Fruit fly (Drosophila melanogaster) whole organism, pupa: Measurements from ENCODE around the gene Cwc25.

Experiments used
- CG10348 ChIP-seq: fragments of 200-800 bp; sonication (Bioruptor generic); IDR thresholded peaks from 2 replicates; pipeline ENCODE4 v1.3.6; 2022; ENCODE audit warnings: missing biosample characterization, missing genetic modification characterization
- CG12605 ChIP-seq: fragments of 200-800 bp; sonication (Bioruptor generic); IDR thresholded peaks from 2 replicates; pipeline ENCODE4 v1.3.6; 2022; ENCODE audit warnings: missing biosample characterization, missing genetic modification characterization
- CG13204 ChIP-seq: fragments of 200-800 bp; sonication (Bioruptor generic); optimal IDR thresholded peaks from 2 replicates; lab custom pipeline; 2018; ENCODE audit warnings: missing biosample characterization, mild to moderate bottlenecking, missing genetic modification characterization, moderate library complexity
- CG14655 ChIP-seq: fragments of 200-800 bp; sonication (Bioruptor generic); optimal IDR thresholded peaks from 3 replicates; lab custom pipeline; 2017; ENCODE audit warnings: mild to moderate bottlenecking, missing biosample characterization, missing genetic modification reagents, missing genetic modification characterization
- CG15710 ChIP-seq: fragments of 200-800 bp; sonication (Bioruptor generic); optimal IDR thresholded peaks from 2 replicates; lab custom pipeline; 2018; ENCODE audit warnings: missing biosample characterization, mild to moderate bottlenecking, missing genetic modification characterization, moderate library complexity
- CG17806 ChIP-seq: fragments of 200-800 bp; sonication (Bioruptor generic); optimal IDR thresholded peaks from 2 replicates; lab custom pipeline; 2018; ENCODE audit warnings: missing biosample characterization, mild to moderate bottlenecking, missing genetic modification characterization, moderate library complexity
- CG32121 ChIP-seq: fragments of 200-800 bp; sonication (Bioruptor generic); IDR thresholded peaks from 2 replicates; pipeline ENCODE4 v1.3.6; 2022; ENCODE audit warnings: missing biosample characterization, missing genetic modification characterization
- CG34367 ChIP-seq: fragments of 200-800 bp; sonication (Bioruptor generic); optimal IDR thresholded peaks from 2 replicates; lab custom pipeline; 2018; ENCODE audit warnings: missing biosample characterization, mild to moderate bottlenecking, missing genetic modification characterization
- CG4496 ChIP-seq: fragments of 200-800 bp; sonication (Bioruptor generic); IDR thresholded peaks from 3 replicates; pipeline ENCODE4 v1.3.6; 2022; ENCODE audit warnings: missing biosample characterization, missing genetic modification characterization
- CG8159 ChIP-seq: fragments of 200-800 bp; sonication (Bioruptor generic); optimal IDR thresholded peaks from 3 replicates; lab custom pipeline; 2018; ENCODE audit warnings: missing biosample characterization, mild to moderate bottlenecking, missing genetic modification characterization, moderate library complexity
- CG8301 ChIP-seq: fragments of 200-800 bp; sonication (Bioruptor generic); optimal IDR thresholded peaks from 2 replicates; lab custom pipeline; 2018; ENCODE audit warnings: missing biosample characterization, mild to moderate bottlenecking, missing genetic modification characterization
- CG9948 ChIP-seq: fragments of 200-800 bp; sonication (Bioruptor generic); optimal IDR thresholded peaks from 2 replicates; lab custom pipeline; 2018; ENCODE audit warnings: missing biosample characterization, mild to moderate bottlenecking, missing genetic modification characterization, moderate library complexity
- D1 ChIP-seq: fragments of 200-800 bp; sonication (Bioruptor generic); optimal IDR thresholded peaks from 2 replicates; lab custom pipeline; 2018; ENCODE audit warnings: missing biosample characterization, mild to moderate bottlenecking, missing genetic modification characterization, moderate library complexity
- EcR ChIP-seq: fragments of 200-800 bp; sonication (Bioruptor generic); optimal IDR thresholded peaks from 3 replicates; lab custom pipeline; 2019; ENCODE audit warnings: missing biosample characterization, missing genetic modification characterization, mild to moderate bottlenecking, moderate library complexity, missing genetic modification reagents
- Ets98B ChIP-seq: fragments of 200-800 bp; sonication (Bioruptor generic); IDR thresholded peaks from 2 replicates; pipeline ENCODE4 v1.3.6; 2022; ENCODE audit warnings: missing biosample characterization, missing genetic modification characterization
- Pif1A ChIP-seq: fragments of 200-800 bp; sonication (Bioruptor generic); optimal IDR thresholded peaks from 3 replicates; lab custom pipeline; 2016; ENCODE audit warnings: missing biosample characterization, missing genetic modification characterization
- Pif1B ChIP-seq: fragments of 200-800 bp; sonication (Bioruptor generic); optimal IDR thresholded peaks from 3 replicates; lab custom pipeline; 2016; ENCODE audit warnings: missing biosample characterization, missing genetic modification characterization
- Snoo ChIP-seq: fragments of 200-800 bp; sonication (Bioruptor generic); optimal IDR thresholded peaks from 3 replicates; lab custom pipeline; 2017; ENCODE audit warnings: missing biosample characterization, mild to moderate bottlenecking, missing genetic modification characterization, inconsistent platforms
- fd96Ca ChIP-seq: fragments of 200-800 bp; sonication (Bioruptor generic); IDR thresholded peaks from 3 replicates; pipeline ENCODE4 v1.3.6; 2022; ENCODE audit warnings: missing biosample characterization, missing genetic modification characterization
- gl ChIP-seq: fragments of 200-800 bp; sonication (Bioruptor generic); optimal IDR thresholded peaks from 2 replicates; lab custom pipeline; 2018; ENCODE audit warnings: missing biosample characterization, mild to moderate bottlenecking, missing genetic modification characterization
- rn ChIP-seq: fragments of 200-800 bp; sonication (Bioruptor generic); IDR thresholded peaks from 2 replicates; pipeline ENCODE4 v1.3.6; 2022; ENCODE audit warnings: missing biosample characterization, missing genetic modification characterization

Gene Cwc25

dm6 chr2L:2769476-2770185 is 24.7 kb downstream of the Cwc25 start, which contains the start of the genes colt and HINT1:
Gene colt, minus strand, starts transcription at chr2L:2770069.
Gene HINT1, plus strand, starts transcription at chr2L:2770135.
- TF ChIP-seq CG32121 (GFP tag; lab: Robert Waterston, UW) (peak; percentile 48; the same call in 1 of the 2 replicates), CG10348 (GFP tag; lab: Robert Waterston, UW) (no peak), Pif1A (GFP tag; lab: Kevin White, UChicago) (peak; percentile 91), CG12605 (GFP tag; lab: Robert Waterston, UW) (peak; percentile 67; the same call in 1 of the 2 replicates), CG34367 (peak; percentile 82), CG15710 (peak; percentile 51), CG9948 (tag; lab: Kevin White, UChicago) (peak; percentile 57), CG4496 (peak; percentile 78), CG8301 (tag; lab: Kevin White, UChicago) (peak; percentile 82), EcR (GFP tag; lab: Kevin White, UChicago) (peak; percentile 58), rn (GFP tag; lab: Robert Waterston, UW) (no peak), Ets98B (GFP tag; lab: Robert Waterston, UW) (peak; percentile 55), CG13204 (GFP tag; lab: Kevin White, UChicago) (peak; percentile 93), Pif1B (GFP tag; lab: Kevin White, UChicago) (peak; percentile 87), Snoo (tag; lab: Kevin White, UChicago) (peak; percentile 73), CG17806 (tag; lab: Kevin White, UChicago) (peak; percentile 66), D1 (no peak), gl (tag; lab: Kevin White, UChicago) (peak; percentile 97), CG8159 (tag; lab: Kevin White, UChicago) (peak; percentile 77), CG14655 (GFP tag; lab: Kevin White, UChicago) (peak; percentile 88), fd96Ca (GFP tag; lab: Robert Waterston, UW) (peak; percentile 16; the same call in 1 of the 3 replicates)

dm6 chr2L:2771676-2772075 is 26.8 kb downstream of the Cwc25 start, which contains the start of gene CG15399:
Gene CG15399, minus strand, starts transcription at chr2L:2771776.
- TF ChIP-seq CG32121 (GFP tag; lab: Robert Waterston, UW) (no peak), CG14655 (GFP tag; lab: Kevin White, UChicago) (no peak), CG17806 (tag; lab: Kevin White, UChicago) (no peak), D1 (no peak), CG8301 (tag; lab: Kevin White, UChicago) (no peak), Ets98B (GFP tag; lab: Robert Waterston, UW) (no peak), gl (tag; lab: Kevin White, UChicago) (no peak), Snoo (tag; lab: Kevin White, UChicago) (no peak), CG13204 (GFP tag; lab: Kevin White, UChicago) (no peak), rn (GFP tag; lab: Robert Waterston, UW) (no peak), CG15710 (no peak), CG34367 (no peak), CG9948 (tag; lab: Kevin White, UChicago) (no peak), CG4496 (no peak)
- TF ChIP-seq, all 21 proteins: peak for 0

dm6 chr2L:2782790-2783189 is 37.9 kb downstream of the Cwc25 start:
- TF ChIP-seq EcR (GFP tag; lab: Kevin White, UChicago): no peak
- no peak for TF ChIP-seq CG12605 (GFP tag; lab: Robert Waterston, UW)
- TF ChIP-seq Ets98B (GFP tag; lab: Robert Waterston, UW): no peak
- TF ChIP-seq CG4496: no peak
- TF ChIP-seq gl (tag; lab: Kevin White, UChicago): no peak
- TF ChIP-seq CG32121 (GFP tag; lab: Robert Waterston, UW): no peak
- no peak for TF ChIP-seq Snoo (tag; lab: Kevin White, UChicago)
- TF ChIP-seq Pif1A (GFP tag; lab: Kevin White, UChicago): no peak
- no peak for TF ChIP-seq CG8159 (tag; lab: Kevin White, UChicago)
- TF ChIP-seq CG10348 (GFP tag; lab: Robert Waterston, UW): no peak
- TF ChIP-seq CG34367: no peak
- no peak for TF ChIP-seq CG13204 (GFP tag; lab: Kevin White, UChicago)
- no peak for TF ChIP-seq rn (GFP tag; lab: Robert Waterston, UW)
- TF ChIP-seq CG8301 (tag; lab: Kevin White, UChicago): no peak
- TF ChIP-seq CG14655 (GFP tag; lab: Kevin White, UChicago): no peak
- no peak for TF ChIP-seq CG15710
- no peak for TF ChIP-seq D1
- no peak for TF ChIP-seq fd96Ca (GFP tag; lab: Robert Waterston, UW)
- no peak for TF ChIP-seq Pif1B (GFP tag; lab: Kevin White, UChicago)
